Worm (Caenorhabditis elegans) whole organism, L1 larva: ENCODE data around the gene F47C12.8.
A peak's percentile ranks its signal among the peaks of the same experiment; 100 is the strongest.

Source experiments
- C04F5.9 ChIP-seq: sonication (generic microtip); optimal IDR thresholded peaks from 2 replicates; lab custom pipeline; 2016; ENCODE audit warnings: missing genetic modification characterization, missing compliant biosample characterization
- C34B4.2 ChIP-seq: sonication (generic microtip); optimal IDR thresholded peaks from 2 replicates; lab custom pipeline; 2017; ENCODE audit warnings: mild to moderate bottlenecking, missing genetic modification characterization, missing compliant biosample characterization
- F16B12.6 ChIP-seq: fragments of 150-350 bp; optimal IDR thresholded peaks from 2 replicates; lab custom pipeline; 2014; ENCODE audit warnings: missing biosample characterization, missing genetic modification characterization
- aha-1 ChIP-seq: fragments of 150-350 bp; optimal IDR thresholded peaks from 2 replicates; lab custom pipeline; 2014; ENCODE audit warnings: missing biosample characterization, missing genetic modification characterization
- aly-2 ChIP-seq: fragments of 150-350 bp; optimal IDR thresholded peaks from 2 replicates; lab custom pipeline; 2014; ENCODE audit warnings: missing biosample characterization, missing genetic modification characterization
- blmp-1 ChIP-seq: fragments of 150-350 bp; optimal IDR thresholded peaks from 2 replicates; lab custom pipeline; 2014; ENCODE audit warnings: missing biosample characterization, missing genetic modification characterization
- ceh-63 ChIP-seq: fragments of 200-800 bp; sonication (Bioruptor generic); optimal IDR thresholded peaks from 2 replicates; lab custom pipeline; 2018; ENCODE audit warnings: mild to moderate bottlenecking, missing genetic modification characterization, missing compliant biosample characterization
- ceh-8 ChIP-seq: fragments of 200-800 bp; sonication (Bioruptor generic); optimal IDR thresholded peaks from 2 replicates; lab custom pipeline; 2018; ENCODE audit warnings: mild to moderate bottlenecking, missing genetic modification characterization, moderate library complexity, missing compliant biosample characterization
- ceh-88 ChIP-seq: fragments of 200-800 bp; sonication (Bioruptor generic); IDR thresholded peaks from 2 replicates; pipeline ENCODE4 v1.3.6; 2022; ENCODE audit warnings: missing genetic modification characterization, missing compliant biosample characterization
- ceh-90 ChIP-seq: sonication (generic microtip); optimal IDR thresholded peaks from 2 replicates; lab custom pipeline; 2016; ENCODE audit warnings: missing genetic modification characterization, missing compliant biosample characterization
- ces-1 ChIP-seq: fragments of 150-350 bp; optimal IDR thresholded peaks from 2 replicates; lab custom pipeline; 2014; ENCODE audit warnings: missing biosample characterization, missing genetic modification reagents, missing genetic modification characterization
- dpl-1 ChIP-seq, 3 experiments: fragments of 150-350 bp in 2 of 3; sonication (generic microtip) in 1 of 3; optimal IDR thresholded peaks; 2 replicates each; lab custom pipeline; 2014 to 2017; ENCODE audit warnings: missing biosample characterization in 3 of 3, missing genetic modification characterization in 3 of 3, missing genetic modification reagents in 3 of 3
- efl-3 ChIP-seq: fragments of 200-800 bp; sonication (Bioruptor generic); optimal IDR thresholded peaks from 2 replicates; lab custom pipeline; 2018; ENCODE audit warnings: mild to moderate bottlenecking, missing genetic modification characterization, missing compliant biosample characterization
- egl-13 ChIP-seq: sonication (generic microtip); optimal IDR thresholded peaks from 2 replicates; lab custom pipeline; 2016; ENCODE audit warnings: missing genotype, missing genetic modification reagents, missing genetic modification characterization, missing compliant biosample characterization
- egl-27 ChIP-seq, 2 experiments: fragments of 150-350 bp in 1 of 2; sonication (generic microtip); optimal IDR thresholded peaks; 3 replicates each; lab custom pipeline; 2017 to 2018; ENCODE audit warnings: missing biosample characterization in 2 of 2, missing genetic modification characterization in 2 of 2, missing genetic modification reagents in 2 of 2
- ets-5 ChIP-seq: fragments of 200-800 bp; sonication (Bioruptor generic); IDR thresholded peaks from 2 replicates; pipeline ENCODE4 v1.3.6; 2022; ENCODE audit warnings: missing genetic modification characterization, missing compliant biosample characterization
- fkh-10 ChIP-seq: sonication (generic microtip); optimal IDR thresholded peaks from 2 replicates; lab custom pipeline; 2017; ENCODE audit warnings: missing biosample characterization, missing genetic modification reagents, missing genetic modification characterization
- fkh-4 ChIP-seq: sonication (generic microtip); optimal IDR thresholded peaks from 2 replicates; lab custom pipeline; 2016; ENCODE audit warnings: missing compliant biosample characterization, missing genetic modification characterization, borderline replicate concordance
- hlh-17 ChIP-seq: fragments of 200-800 bp; sonication (Bioruptor generic); optimal IDR thresholded peaks from 2 replicates; lab custom pipeline; 2018; ENCODE audit warnings: missing genetic modification characterization, mild to moderate bottlenecking, missing compliant biosample characterization, moderate library complexity, borderline replicate concordance
- hlh-4 ChIP-seq: sonication (generic microtip); optimal IDR thresholded peaks from 2 replicates; lab custom pipeline; 2016; ENCODE audit warnings: mild to moderate bottlenecking, missing genetic modification characterization, missing compliant biosample characterization
- isw-1 ChIP-seq: fragments of 200-800 bp; sonication (Bioruptor generic); IDR thresholded peaks from 2 replicates; pipeline ENCODE4 v1.3.6; 2022; ENCODE audit warnings: missing genetic modification characterization, missing compliant biosample characterization
- jun-1 ChIP-seq: fragments of 150-350 bp; optimal IDR thresholded peaks from 2 replicates; lab custom pipeline; 2014; ENCODE audit warnings: missing biosample characterization, missing genetic modification reagents, missing genetic modification characterization
- lin-13 ChIP-seq: fragments of 150-350 bp; optimal IDR thresholded peaks from 2 replicates; lab custom pipeline; 2014; ENCODE audit warnings: missing biosample characterization, missing genetic modification reagents, missing genetic modification characterization
- lin-35 ChIP-seq, 2 experiments: fragments of 150-350 bp; optimal IDR thresholded peaks; 2 replicates each; lab custom pipeline; 2014; ENCODE audit warnings: missing biosample characterization in 2 of 2, missing genetic modification characterization in 2 of 2, missing genetic modification reagents in 2 of 2
- lir-3 ChIP-seq: sonication (generic microtip); optimal IDR thresholded peaks from 2 replicates; lab custom pipeline; 2016; ENCODE audit warnings: mild to moderate bottlenecking, missing genetic modification characterization, moderate library complexity, missing compliant biosample characterization; ENCODE audit not compliant: poor library complexity
- mdl-1 ChIP-seq, 2 experiments: fragments of 150-350 bp; optimal IDR thresholded peaks; 2 replicates each; lab custom pipeline; 2014 to 2017; ENCODE audit warnings: missing biosample characterization in 2 of 2, missing genetic modification characterization in 2 of 2, inconsistent platforms in 1 of 2
- nhr-12 ChIP-seq: sonication (generic microtip); optimal IDR thresholded peaks from 2 replicates; lab custom pipeline; 2017; ENCODE audit warnings: missing biosample characterization, missing genetic modification characterization
- nhr-19 ChIP-seq: fragments of 200-800 bp; sonication (Bioruptor generic); conservative IDR thresholded peaks from 2 replicates; pipeline ENCODE4 v1.3.6; 2022; ENCODE audit warnings: missing genetic modification characterization, missing compliant biosample characterization
- nhr-20 ChIP-seq: sonication (generic microtip); optimal IDR thresholded peaks from 2 replicates; lab custom pipeline; 2016; ENCODE audit warnings: mild to moderate bottlenecking, missing genetic modification characterization, missing compliant biosample characterization
- nhr-237 ChIP-seq: fragments of 150-350 bp; optimal IDR thresholded peaks from 2 replicates; lab custom pipeline; 2014; ENCODE audit warnings: missing biosample characterization, missing genetic modification characterization
- nhr-28 ChIP-seq: fragments of 150-350 bp; optimal IDR thresholded peaks from 2 replicates; lab custom pipeline; 2014; ENCODE audit warnings: missing biosample characterization, missing genetic modification characterization
- nhr-71 ChIP-seq: sonication (generic microtip); optimal IDR thresholded peaks from 2 replicates; lab custom pipeline; 2016; ENCODE audit warnings: mild to moderate bottlenecking, missing genetic modification characterization, moderate library complexity, missing compliant biosample characterization
- nhr-76 ChIP-seq: sonication (generic microtip); optimal IDR thresholded peaks from 2 replicates; lab custom pipeline; 2017; ENCODE audit warnings: missing biosample characterization, missing genetic modification characterization
- nhr-84 ChIP-seq: sonication (generic microtip); optimal IDR thresholded peaks from 2 replicates; lab custom pipeline; 2017; ENCODE audit warnings: missing biosample characterization, missing genetic modification characterization
- nhr-85 ChIP-seq: sonication (generic microtip); peaks from one replicate; lab custom pipeline; 2016; ENCODE audit warnings: missing genetic modification characterization, inconsistent platforms, missing compliant biosample characterization
- nhr-90 ChIP-seq: sonication (generic microtip); optimal IDR thresholded peaks from 2 replicates; lab custom pipeline; 2016; ENCODE audit warnings: mild to moderate bottlenecking, missing genetic modification characterization, missing compliant biosample characterization; ENCODE audit not compliant: poor library complexity
- pag-3 ChIP-seq: sonication (generic microtip); optimal IDR thresholded peaks from 2 replicates; lab custom pipeline; 2017; ENCODE audit warnings: missing genetic modification characterization, mild to moderate bottlenecking, missing compliant biosample characterization, antibody characterized with exemption, borderline replicate concordance; ENCODE audit not compliant: insufficient read depth
- pax-3 ChIP-seq: fragments of 200-800 bp; sonication (Bioruptor generic); optimal IDR thresholded peaks from 2 replicates; lab custom pipeline; 2018; ENCODE audit warnings: mild to moderate bottlenecking, missing genetic modification characterization, moderate library complexity, missing compliant biosample characterization
- pqm-1 ChIP-seq: sonication (generic microtip); optimal IDR thresholded peaks from 3 replicates; lab custom pipeline; 2017; ENCODE audit warnings: missing biosample characterization, missing genetic modification characterization
- rnt-1 ChIP-seq: sonication (generic microtip); optimal IDR thresholded peaks from 2 replicates; lab custom pipeline; 2016; ENCODE audit warnings: mild to moderate bottlenecking, missing genetic modification characterization, moderate library complexity, missing compliant biosample characterization
- skn-1 ChIP-seq: fragments of 150-350 bp; optimal IDR thresholded peaks from 2 replicates; lab custom pipeline; 2014; ENCODE audit warnings: missing biosample characterization, missing genetic modification characterization
- snu-23 ChIP-seq: sonication (generic microtip); optimal IDR thresholded peaks from 2 replicates; lab custom pipeline; 2016; ENCODE audit warnings: missing genetic modification characterization, missing compliant biosample characterization
- swsn-7 ChIP-seq: sonication (generic microtip); optimal IDR thresholded peaks from 2 replicates; lab custom pipeline; 2016; ENCODE audit warnings: missing genetic modification characterization, missing compliant biosample characterization
- tbx-2 ChIP-seq: sonication (generic microtip); optimal IDR thresholded peaks from 2 replicates; lab custom pipeline; 2016; ENCODE audit warnings: missing genetic modification characterization, missing compliant biosample characterization
- unc-130 ChIP-seq: fragments of 150-350 bp; optimal IDR thresholded peaks from 2 replicates; lab custom pipeline; 2017; ENCODE audit warnings: missing biosample characterization, missing genetic modification characterization, inconsistent platforms
- unc-62 ChIP-seq: fragments of 150-350 bp; optimal IDR thresholded peaks from 2 replicates; lab custom pipeline; 2014; ENCODE audit warnings: missing biosample characterization, missing genetic modification reagents, missing genetic modification characterization
- vab-15 ChIP-seq: sonication (generic microtip); optimal IDR thresholded peaks from 2 replicates; lab custom pipeline; 2017; ENCODE audit warnings: missing genotype, mild to moderate bottlenecking, missing genetic modification characterization, missing compliant biosample characterization
- zag-1 ChIP-seq: fragments of 150-350 bp; optimal IDR thresholded peaks from 2 replicates; lab custom pipeline; 2014; ENCODE audit warnings: missing biosample characterization, missing genetic modification characterization
- ztf-4 ChIP-seq: fragments of 150-350 bp; optimal IDR thresholded peaks from 2 replicates; lab custom pipeline; 2014; ENCODE audit warnings: missing biosample characterization, missing genetic modification characterization

F47C12.8 gene

ce11 chrIV:4028177-4028576 lies 29.8 kb upstream of the F47C12.8 start (continued):
- TF ChIP-seq pax-3 (tag; lab: Kevin White, UChicago) (no peak), C34B4.2 (tag; lab: Kevin White, UChicago) (no peak), nhr-76 (tag; lab: Kevin White, UChicago) (no peak), zag-1 (tag; lab: Kevin White, UChicago) (no peak), vab-15 (no peak)
- TF ChIP-seq, all 84 proteins: peak for 34

ce11 chrIV:4027106-4027888 lies 28.9 kb upstream of the F47C12.8 start:
- TF ChIP-seq blmp-1 (tag; lab: Kevin White, UChicago) (no peak), hlh-4 (no peak), C04F5.9 (tag; lab: Kevin White, UChicago) (no peak), swsn-7 (tag; lab: Kevin White, UChicago) (no peak), nhr-85 (tag; lab: Kevin White, UChicago) (peak; percentile 79), lin-13 (GFP tag; lab: Kevin White, UChicago) (no peak), nhr-237 (no peak), snu-23 (GFP tag; lab: Kevin White, UChicago) (peak; percentile 12), mdl-1 (tag; optimal IDR thresholded peaks at IDR 0.05; lab: Kevin White, UChicago) (peak in 1 of 2 experiments; percentile 1), nhr-84 (tag; lab: Kevin White, UChicago) (no peak), egl-27 (tag; optimal IDR thresholded peaks at IDR 0.05; lab: Kevin White, UChicago) (no peak), F16B12.6 (tag; lab: Kevin White, UChicago) (no peak), lir-3 (tag; lab: Kevin White, UChicago) (no peak), fkh-10 (no peak), tbx-2 (tag; lab: Kevin White, UChicago) (no peak), zag-1 (tag; lab: Kevin White, UChicago) (no peak), nhr-28 (no peak), jun-1 (tag; lab: Kevin White, UChicago) (no peak), nhr-76 (tag; lab: Kevin White, UChicago) (no peak), nhr-12 (tag; lab: Kevin White, UChicago) (no peak), fkh-4 (tag; lab: Kevin White, UChicago) (no peak), ztf-4 (tag; lab: Kevin White, UChicago) (no peak), hlh-17 (GFP tag; lab: Kevin White, UChicago) (no peak), aly-2 (tag; lab: Kevin White, UChicago) (no peak), ceh-88 (no peak), ceh-63 (GFP tag; lab: Kevin White, UChicago) (no peak), rnt-1 (tag; lab: Kevin White, UChicago) (peak; percentile 68), dpl-1 (GFP tag; optimal IDR thresholded peaks at IDR 0.05; lab: Kevin White, UChicago) (no peak), unc-130 (tag; lab: Kevin White, UChicago) (no peak), egl-13 (tag; lab: Kevin White, UChicago) (no peak), nhr-90 (tag; lab: Kevin White, UChicago) (no peak), lin-35 (GFP tag; optimal IDR thresholded peaks at IDR 0.05; lab: Kevin White, UChicago) (peak in 1 of 2 experiments; percentile 27), nhr-19 (no peak; the same call in 1 of the 2 replicates), ces-1 (GFP tag; lab: Kevin White, UChicago) (no peak), aha-1 (tag; lab: Kevin White, UChicago) (no peak), unc-62 (no peak), vab-15 (no peak), ceh-8 (GFP tag; lab: Kevin White, UChicago) (no peak), isw-1 (no peak), ets-5 (GFP tag; lab: Robert Waterston, UW) (no peak), nhr-71 (tag; lab: Kevin White, UChicago) (peak; percentile 53), skn-1 (tag; lab: Kevin White, UChicago) (no peak), pag-3 (tag; lab: Kevin White, UChicago) (no peak), efl-3 (GFP tag; lab: Kevin White, UChicago) (no peak), ceh-90 (tag; lab: Kevin White, UChicago) (no peak), nhr-20 (tag; lab: Kevin White, UChicago) (no peak), pqm-1 (tag; lab: Kevin White, UChicago) (no peak)
